Worm (Caenorhabditis elegans) whole organism, L3 larva: ENCODE data around the gene gcy-33.

Experiments used
- aly-2 ChIP-seq: fragments of 150-350 bp; optimal IDR thresholded peaks from 2 replicates; lab custom pipeline; 2014; ENCODE audit warnings: missing biosample characterization, missing genetic modification characterization
- ceh-82 ChIP-seq: fragments of 150-350 bp; optimal IDR thresholded peaks from 2 replicates; lab custom pipeline; 2014; ENCODE audit warnings: missing biosample characterization, missing genetic modification characterization
- daf-12 ChIP-seq: fragments of 150-350 bp; optimal IDR thresholded peaks from 2 replicates; lab custom pipeline; 2014; ENCODE audit warnings: missing biosample characterization, missing genetic modification reagents, missing genetic modification characterization
- egl-27 ChIP-seq: sonication (generic microtip); optimal IDR thresholded peaks from 4 replicates; lab custom pipeline; 2017; ENCODE audit warnings: missing biosample characterization, missing genetic modification reagents, missing genetic modification characterization
- egl-5 ChIP-seq: fragments of 150-350 bp; optimal IDR thresholded peaks from 2 replicates; lab custom pipeline; 2017; ENCODE audit warnings: missing biosample characterization, missing genetic modification reagents, missing genetic modification characterization, inconsistent platforms
- elt-2 ChIP-seq: sonication (generic microtip); optimal IDR thresholded peaks from 2 replicates; lab custom pipeline; 2016; ENCODE audit warnings: missing genetic modification reagents, mild to moderate bottlenecking, missing genetic modification characterization, missing compliant biosample characterization
- elt-3 ChIP-seq, 3 experiments: fragments of 150-350 bp in 1 of 3; sonication (generic microtip) in 2 of 3; optimal IDR thresholded peaks; 2 replicates in 2 of 3; 4 replicates in 1 of 3; lab custom pipeline; 2014 to 2017; ENCODE audit warnings: missing biosample characterization in 3 of 3, missing genetic modification characterization in 3 of 3
- eor-1 ChIP-seq, 2 experiments: fragments of 150-350 bp; optimal IDR thresholded peaks; 2 replicates each; lab custom pipeline; 2014 to 2018; ENCODE audit warnings: missing biosample characterization in 2 of 2, missing genetic modification characterization in 2 of 2
- fkh-10 ChIP-seq: sonication (generic microtip); optimal IDR thresholded peaks from 2 replicates; lab custom pipeline; 2017; ENCODE audit warnings: missing biosample characterization, missing genetic modification reagents, missing genetic modification characterization
- fkh-2 ChIP-seq: fragments of 150-350 bp; optimal IDR thresholded peaks from 2 replicates; lab custom pipeline; 2014; ENCODE audit warnings: missing biosample characterization, missing genetic modification reagents, missing genetic modification characterization
- fos-1 ChIP-seq: fragments of 150-350 bp; optimal IDR thresholded peaks from 2 replicates; lab custom pipeline; 2014; ENCODE audit warnings: missing biosample characterization, missing genetic modification characterization
- lin-39 ChIP-seq: fragments of 150-350 bp; optimal IDR thresholded peaks from 2 replicates; lab custom pipeline; 2018; ENCODE audit warnings: missing biosample characterization, missing genetic modification reagents, missing genetic modification characterization
- lsy-12 ChIP-seq: sonication (generic microtip); optimal IDR thresholded peaks from 2 replicates; lab custom pipeline; 2016; ENCODE audit warnings: mild to moderate bottlenecking, missing genetic modification characterization, missing compliant biosample characterization
- mdl-1 ChIP-seq: fragments of 150-350 bp; optimal IDR thresholded peaks from 2 replicates; lab custom pipeline; 2014; ENCODE audit warnings: missing biosample characterization, missing genetic modification characterization
- mml-1 ChIP-seq: fragments of 150-350 bp; sonication (generic microtip); optimal IDR thresholded peaks from 3 replicates; lab custom pipeline; 2014; ENCODE audit warnings: missing biosample characterization, missing genetic modification characterization
- nfya-1 ChIP-seq: sonication (generic microtip); optimal IDR thresholded peaks from 2 replicates; lab custom pipeline; 2017; ENCODE audit warnings: missing genetic modification characterization, mild to moderate bottlenecking, missing compliant biosample characterization, antibody characterized with exemption, moderate library complexity; ENCODE audit not compliant: insufficient read depth
- nhr-12 ChIP-seq: fragments of 150-350 bp; optimal IDR thresholded peaks from 2 replicates; lab custom pipeline; 2014; ENCODE audit warnings: missing biosample characterization, missing genetic modification characterization
- nhr-25 ChIP-seq: sonication (generic microtip); optimal IDR thresholded peaks from 2 replicates; lab custom pipeline; 2017; ENCODE audit warnings: missing biosample characterization, missing genetic modification characterization
- nhr-28 ChIP-seq: fragments of 150-350 bp; optimal IDR thresholded peaks from 2 replicates; lab custom pipeline; 2014; ENCODE audit warnings: missing biosample characterization, missing genetic modification characterization
- nhr-43 ChIP-seq: sonication (generic microtip); optimal IDR thresholded peaks from 2 replicates; lab custom pipeline; 2016; ENCODE audit warnings: mild to moderate bottlenecking, missing genetic modification characterization, missing compliant biosample characterization; ENCODE audit not compliant: poor library complexity, severe bottlenecking
- nhr-67 ChIP-seq: fragments of 150-350 bp; optimal IDR thresholded peaks from 2 replicates; lab custom pipeline; 2014; ENCODE audit warnings: missing biosample characterization, missing genetic modification characterization
- nhr-77 ChIP-seq: fragments of 150-350 bp; optimal IDR thresholded peaks from 2 replicates; lab custom pipeline; 2014; ENCODE audit warnings: missing biosample characterization, missing genetic modification characterization
- pha-4 ChIP-seq: fragments of 150-350 bp; optimal IDR thresholded peaks from 2 replicates; lab custom pipeline; 2014; ENCODE audit warnings: missing biosample characterization, missing genetic modification reagents, missing genetic modification characterization
- tbx-2 ChIP-seq: sonication (generic microtip); optimal IDR thresholded peaks from 2 replicates; lab custom pipeline; 2016; ENCODE audit warnings: mild to moderate bottlenecking, missing genetic modification characterization, missing compliant biosample characterization
- unc-62 ChIP-seq: fragments of 150-350 bp; sonication (generic microtip); optimal IDR thresholded peaks from 4 replicates; lab custom pipeline; 2014; ENCODE audit warnings: missing biosample characterization, missing genetic modification reagents, missing genetic modification characterization
- ztf-4 ChIP-seq: fragments of 150-350 bp; optimal IDR thresholded peaks from 2 replicates; lab custom pipeline; 2014; ENCODE audit warnings: missing biosample characterization, missing genetic modification characterization

Gene gcy-33

DNA sequence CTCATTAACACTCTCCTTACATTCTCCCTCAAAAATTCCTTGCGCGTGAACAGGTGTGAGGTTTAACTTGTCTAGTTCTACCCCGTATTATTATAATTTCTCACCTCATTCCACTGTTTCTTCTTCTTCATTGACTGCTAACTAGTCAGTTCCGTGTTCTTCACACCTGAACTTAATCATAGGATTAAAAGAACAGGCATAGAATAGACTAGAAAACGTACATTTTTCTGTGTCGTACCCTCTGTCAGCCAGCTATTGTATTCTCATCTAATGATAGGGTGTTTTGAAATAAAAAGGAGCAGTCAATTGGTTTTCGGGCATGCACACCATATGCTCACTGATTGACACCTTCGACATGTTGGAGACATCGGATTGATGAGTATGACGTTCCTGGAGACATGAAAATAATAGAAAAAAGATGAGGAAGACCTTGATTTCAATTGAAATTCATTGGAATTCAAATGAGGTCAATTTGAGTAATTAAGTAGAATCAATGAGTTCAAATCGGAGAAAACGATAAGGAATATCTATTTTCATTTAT, 54.1 kb downstream of the gcy-33 start:
- TF ChIP-seq nhr-12 (tag; lab: Kevin White, UChicago) = no peak
- no peak for TF ChIP-seq pha-4 (tag; lab: Kevin White, UChicago)
- no peak for TF ChIP-seq mdl-1 (tag; lab: Kevin White, UChicago)
- TF ChIP-seq nhr-77 (tag; lab: Kevin White, UChicago) = no peak
- TF ChIP-seq eor-1 (tag; optimal IDR thresholded peaks at IDR 0.05; lab: Kevin White, UChicago) = no peak
- TF ChIP-seq mml-1 = no peak
- TF ChIP-seq nhr-28 (tag; lab: Kevin White, UChicago) = no peak
- no peak for TF ChIP-seq lin-39 (tag; lab: Kevin White, UChicago)
- no peak for TF ChIP-seq lsy-12 (tag; lab: Kevin White, UChicago)
- TF ChIP-seq nhr-43 (tag; lab: Kevin White, UChicago) = no peak
- TF ChIP-seq elt-3 (tag; optimal IDR thresholded peaks at IDR 0.05; lab: Kevin White, UChicago) = no peak
- TF ChIP-seq fkh-2 (tag; lab: Kevin White, UChicago) = no peak
- TF ChIP-seq fkh-10 = no peak
- no peak for TF ChIP-seq aly-2
- no peak for TF ChIP-seq egl-27
- no peak for TF ChIP-seq egl-5 (tag; lab: Kevin White, UChicago)
- TF ChIP-seq ceh-82 (tag; lab: Kevin White, UChicago) = no peak
- no peak for TF ChIP-seq ztf-4 (tag; lab: Kevin White, UChicago)

- TF ChIP-seq elt-2 (tag; lab: Kevin White, UChicago) = no peak
- TF ChIP-seq nfya-1 (tag; lab: Kevin White, UChicago) = no peak
- no peak for TF ChIP-seq tbx-2
- TF ChIP-seq elt-3 (tag; optimal IDR thresholded peaks at IDR 0.05; lab: Kevin White, UChicago) = no peak
- TF ChIP-seq nhr-25 = no peak
- TF ChIP-seq nhr-67 (tag; lab: Kevin White, UChicago) = no peak
- no peak for TF ChIP-seq unc-62
- TF ChIP-seq fos-1 (tag; lab: Kevin White, UChicago) = no peak
- no peak for TF ChIP-seq daf-12 (tag; lab: Kevin White, UChicago)
- no peak for TF ChIP-seq lsy-12 (tag; lab: Kevin White, UChicago)
Observed at ce11 chrV:11946818-11947217, 54.8 kb downstream of the gcy-33 start.
